Worm (Caenorhabditis elegans) whole organism, young adult: Measurements from ENCODE around the gene cul-2.

Experiments used
- B0336.3 ChIP-seq: fragments of 200-800 bp; sonication (Bioruptor generic); IDR thresholded peaks from 2 replicates; pipeline ENCODE4 v1.3.6; 2022; ENCODE audit warnings: missing genetic modification characterization, missing compliant biosample characterization
- F33H1.4 ChIP-seq: fragments of 200-800 bp; sonication (Bioruptor generic); IDR thresholded peaks from 2 replicates; pipeline ENCODE4 v1.3.6; 2022; ENCODE audit warnings: missing genetic modification reagents, missing genetic modification characterization, missing compliant biosample characterization
- T26A5.8 ChIP-seq: sonication (generic microtip); optimal IDR thresholded peaks from 2 replicates; lab custom pipeline; 2016; ENCODE audit warnings: missing genetic modification characterization, missing compliant biosample characterization
- tlf-1 ChIP-seq: fragments of 200-800 bp; sonication (Bioruptor generic); optimal IDR thresholded peaks from 2 replicates; lab custom pipeline; 2018; ENCODE audit warnings: mild to moderate bottlenecking, missing genetic modification characterization, missing compliant biosample characterization
- unc-130 ChIP-seq: sonication (generic microtip); optimal IDR thresholded peaks from 2 replicates; lab custom pipeline; 2016; ENCODE audit warnings: missing genetic modification reagents, missing genetic modification characterization, missing compliant biosample characterization

DNA sequence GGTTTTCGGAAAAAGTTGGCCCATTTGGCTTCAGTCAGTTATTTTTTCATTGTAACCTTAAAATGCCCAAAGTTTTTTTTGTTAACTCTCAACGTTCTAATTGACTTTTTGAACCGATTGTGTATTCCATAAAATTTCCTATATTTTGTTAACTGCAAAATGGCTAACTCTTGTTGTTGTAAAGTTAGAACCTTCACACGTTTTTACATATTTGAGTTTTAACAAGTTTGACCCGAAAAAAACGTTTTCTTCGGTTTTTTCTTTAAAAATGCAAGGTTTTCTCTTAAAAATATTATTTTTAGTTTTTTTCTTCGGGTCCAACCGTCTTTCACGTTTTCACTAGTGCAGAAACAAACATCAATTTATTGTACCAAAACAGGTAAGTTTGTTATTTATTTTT is 14.6 kb downstream of the cul-2 start, which contains the start of gene lit-1:
- TF ChIP-seq tlf-1, result no peak
- no peak for TF ChIP-seq unc-130 (GFP tag; lab: Kevin White, UChicago)
- TF ChIP-seq T26A5.8, result no peak
- TF ChIP-seq F33H1.4 (GFP tag; lab: Robert Waterston, UW), result no peak
- no peak for TF ChIP-seq B0336.3 (GFP tag; lab: Robert Waterston, UW)
